Worm (Caenorhabditis elegans) whole organism, young adult: ENCODE data around the gene flp-12.

Experiments used
- B0035.1 ChIP-seq: sonication (generic microtip); optimal IDR thresholded peaks from 2 replicates; lab custom pipeline; 2016; ENCODE audit warnings: missing genetic modification characterization, mild to moderate bottlenecking, missing compliant biosample characterization, missing genotype, missing genetic modification reagents
- B0336.3 ChIP-seq: fragments of 200-800 bp; sonication (Bioruptor generic); IDR thresholded peaks from 2 replicates; pipeline ENCODE4 v1.3.6; 2022; ENCODE audit warnings: missing genetic modification characterization, missing compliant biosample characterization
- C06A6.2 ChIP-seq: fragments of 200-800 bp; sonication (Bioruptor generic); conservative IDR thresholded peaks from 2 replicates; pipeline ENCODE4 v1.3.6; 2022; ENCODE audit warnings: missing genetic modification characterization, missing compliant biosample characterization
- D2030.7 ChIP-seq: fragments of 200-800 bp; sonication (Bioruptor generic); IDR thresholded peaks from 2 replicates; pipeline ENCODE4 v1.3.6; 2022; ENCODE audit warnings: missing genetic modification reagents, missing genetic modification characterization, missing compliant biosample characterization
- F10E7.11 ChIP-seq: sonication (generic microtip); optimal IDR thresholded peaks from 2 replicates; lab custom pipeline; 2017; ENCODE audit warnings: mild to moderate bottlenecking, missing genetic modification characterization, moderate library complexity, missing compliant biosample characterization
- F22D6.2 ChIP-seq: sonication (generic microtip); optimal IDR thresholded peaks from 2 replicates; lab custom pipeline; 2016; ENCODE audit warnings: mild to moderate bottlenecking, missing genetic modification characterization, missing compliant biosample characterization
- F23B12.7 ChIP-seq: sonication (generic microtip); optimal IDR thresholded peaks from 2 replicates; lab custom pipeline; 2017; ENCODE audit warnings: missing genetic modification characterization, mild to moderate bottlenecking, missing compliant biosample characterization, antibody characterized with exemption, moderate library complexity; ENCODE audit not compliant: insufficient read depth
- F33H1.4 ChIP-seq: fragments of 200-800 bp; sonication (Bioruptor generic); IDR thresholded peaks from 2 replicates; pipeline ENCODE4 v1.3.6; 2022; ENCODE audit warnings: missing genetic modification reagents, missing genetic modification characterization, missing compliant biosample characterization
- F55B11.4 ChIP-seq: sonication (generic microtip); optimal IDR thresholded peaks from 2 replicates; lab custom pipeline; 2016; ENCODE audit warnings: missing compliant biosample characterization, missing genetic modification characterization, borderline replicate concordance; ENCODE audit not compliant: insufficient read depth
- F57A8.1 ChIP-seq: fragments of 200-800 bp; sonication (Bioruptor generic); optimal IDR thresholded peaks from 2 replicates; lab custom pipeline; 2018; ENCODE audit warnings: mild to moderate bottlenecking, missing genetic modification characterization, moderate library complexity, missing compliant biosample characterization
- F57C9.4 ChIP-seq: sonication (generic microtip); optimal IDR thresholded peaks from 2 replicates; lab custom pipeline; 2017; ENCODE audit warnings: mild to moderate bottlenecking, missing genetic modification characterization, missing compliant biosample characterization
- K11D2.4 ChIP-seq: fragments of 200-800 bp; sonication (Bioruptor generic); IDR thresholded peaks from 2 replicates; pipeline ENCODE4 v1.3.6; 2022; ENCODE audit warnings: missing genetic modification reagents, missing genetic modification characterization, missing compliant biosample characterization
- Y53G8AR.9 ChIP-seq: fragments of 200-800 bp; sonication (Bioruptor generic); conservative IDR thresholded peaks from 2 replicates; pipeline ENCODE4 v1.3.6; 2022; ENCODE audit warnings: missing genetic modification reagents, missing genetic modification characterization, missing compliant biosample characterization
- Y67H2A.10 ChIP-seq: fragments of 200-800 bp; sonication (Bioruptor generic); conservative IDR thresholded peaks from 2 replicates; pipeline ENCODE4 v1.3.6; 2022; ENCODE audit warnings: missing genetic modification reagents, missing genetic modification characterization, missing compliant biosample characterization
- Y79H2A.3 ChIP-seq: fragments of 200-800 bp; sonication (Bioruptor generic); conservative IDR thresholded peaks from 2 replicates; pipeline ENCODE4 v1.3.6; 2022; ENCODE audit warnings: missing genetic modification reagents, missing genetic modification characterization, missing compliant biosample characterization
- Y95B8A.8 ChIP-seq: fragments of 200-800 bp; sonication (Bioruptor generic); IDR thresholded peaks from 2 replicates; pipeline ENCODE4 v1.3.6; 2022; ENCODE audit warnings: missing genetic modification reagents, missing genetic modification characterization, missing compliant biosample characterization
- akir-1 ChIP-seq: fragments of 200-800 bp; sonication (Bioruptor generic); optimal IDR thresholded peaks from 2 replicates; lab custom pipeline; 2018; ENCODE audit warnings: mild to moderate bottlenecking, missing genetic modification characterization, moderate library complexity, missing compliant biosample characterization
- aptf-2 ChIP-seq: fragments of 200-800 bp; sonication (Bioruptor generic); conservative IDR thresholded peaks from 2 replicates; pipeline ENCODE4 v1.3.6; 2022; ENCODE audit warnings: missing genetic modification reagents, missing genetic modification characterization, missing compliant biosample characterization
- attf-5 ChIP-seq: fragments of 200-800 bp; sonication (Bioruptor generic); optimal IDR thresholded peaks from 2 replicates; lab custom pipeline; 2018; ENCODE audit warnings: mild to moderate bottlenecking, missing genetic modification characterization, missing compliant biosample characterization
- ccch-3 ChIP-seq: fragments of 200-800 bp; sonication (Bioruptor generic); optimal IDR thresholded peaks from 2 replicates; lab custom pipeline; 2018; ENCODE audit warnings: mild to moderate bottlenecking, missing genetic modification characterization, missing compliant biosample characterization
- cebp-1 ChIP-seq, 2 experiments: fragments of 200-800 bp in 1 of 2; sonication (Bioruptor generic) in 1 of 2; sonication (generic microtip) in 1 of 2; IDR thresholded peaks in 1 of 2; optimal IDR thresholded peaks in 1 of 2; 2 replicates each; pipeline versions ENCODE4 v1.3.6 to Lab custom; 2017 to 2022; ENCODE audit warnings: missing compliant biosample characterization in 2 of 2, missing genetic modification characterization in 2 of 2, mild to moderate bottlenecking in 1 of 2, missing genetic modification reagents in 1 of 2, moderate library complexity in 1 of 2
- chd-7 ChIP-seq: sonication (generic microtip); optimal IDR thresholded peaks from 2 replicates; lab custom pipeline; 2016; ENCODE audit warnings: mild to moderate bottlenecking, missing genetic modification characterization, moderate library complexity, missing compliant biosample characterization
- dpff-1 ChIP-seq: sonication (generic microtip); optimal IDR thresholded peaks from 2 replicates; lab custom pipeline; 2017; ENCODE audit warnings: mild to moderate bottlenecking, missing genetic modification characterization, missing compliant biosample characterization
- egrh-3 ChIP-seq: fragments of 200-800 bp; sonication (Bioruptor generic); IDR thresholded peaks from 2 replicates; pipeline ENCODE4 v1.3.6; 2022; ENCODE audit warnings: missing genetic modification reagents, missing genetic modification characterization, missing compliant biosample characterization
- gei-17 ChIP-seq: fragments of 200-800 bp; sonication (Bioruptor generic); optimal IDR thresholded peaks from 2 replicates; lab custom pipeline; 2018; ENCODE audit warnings: mild to moderate bottlenecking, missing genetic modification characterization, missing compliant biosample characterization
- hmg-1.2 ChIP-seq: fragments of 200-800 bp; sonication (Bioruptor generic); IDR thresholded peaks from 2 replicates; pipeline ENCODE4 v1.3.6; 2022; ENCODE audit warnings: missing genetic modification reagents, missing genetic modification characterization, missing compliant biosample characterization
- hmg-20 ChIP-seq: fragments of 200-800 bp; sonication (Bioruptor generic); IDR thresholded peaks from 2 replicates; pipeline ENCODE4 v1.3.6; 2022; ENCODE audit warnings: missing genetic modification reagents, missing genetic modification characterization, missing compliant biosample characterization
- hsf-1 ChIP-seq: fragments of 200-800 bp; sonication (Bioruptor generic); IDR thresholded peaks from 2 replicates; pipeline ENCODE4 v1.3.6; 2022; ENCODE audit warnings: missing genetic modification reagents, missing genetic modification characterization, missing compliant biosample characterization
- lin-26 ChIP-seq: fragments of 200-800 bp; sonication (Bioruptor generic); IDR thresholded peaks from 2 replicates; pipeline ENCODE4 v1.3.6; 2022; ENCODE audit warnings: missing genetic modification reagents, missing genetic modification characterization, missing compliant biosample characterization
- lin-54 ChIP-seq: fragments of 200-800 bp; sonication (Bioruptor generic); optimal IDR thresholded peaks from 2 replicates; lab custom pipeline; 2018; ENCODE audit warnings: mild to moderate bottlenecking, missing genetic modification characterization, missing compliant biosample characterization
- lir-1 ChIP-seq: fragments of 200-800 bp; sonication (Bioruptor generic); conservative IDR thresholded peaks from 2 replicates; pipeline ENCODE4 v1.3.6; 2022; ENCODE audit warnings: missing genetic modification reagents, missing genetic modification characterization, missing compliant biosample characterization
- lsl-1 ChIP-seq: fragments of 200-800 bp; sonication (Bioruptor generic); optimal IDR thresholded peaks from 2 replicates; lab custom pipeline; 2018; ENCODE audit warnings: mild to moderate bottlenecking, missing genetic modification characterization, moderate library complexity, missing compliant biosample characterization
- madf-10 ChIP-seq: sonication (generic microtip); optimal IDR thresholded peaks from 2 replicates; lab custom pipeline; 2016; ENCODE audit warnings: mild to moderate bottlenecking, missing genetic modification characterization, missing compliant biosample characterization
- madf-6 ChIP-seq: fragments of 200-800 bp; sonication (Bioruptor generic); IDR thresholded peaks from 2 replicates; pipeline ENCODE4 v1.3.6; 2022; ENCODE audit warnings: missing genetic modification reagents, missing genetic modification characterization, missing compliant biosample characterization
- mcd-1 ChIP-seq: fragments of 200-800 bp; sonication (Bioruptor generic); IDR thresholded peaks from 2 replicates; pipeline ENCODE4 v1.3.6; 2022; ENCODE audit warnings: missing genetic modification reagents, missing genetic modification characterization, missing compliant biosample characterization
- nfyb-1 ChIP-seq: fragments of 200-800 bp; sonication (Bioruptor generic); IDR thresholded peaks from 2 replicates; pipeline ENCODE4 v1.3.6; 2022; ENCODE audit warnings: missing genetic modification reagents, missing genetic modification characterization, missing compliant biosample characterization
- nhr-80 ChIP-seq: sonication (generic microtip); optimal IDR thresholded peaks from 2 replicates; lab custom pipeline; 2016; ENCODE audit warnings: missing genetic modification characterization, missing compliant biosample characterization
- rcor-1 ChIP-seq: fragments of 200-800 bp; sonication (Bioruptor generic); IDR thresholded peaks from 2 replicates; pipeline ENCODE4 v1.3.6; 2022; ENCODE audit warnings: missing genetic modification reagents, missing genetic modification characterization, missing compliant biosample characterization
- sea-2 ChIP-seq: fragments of 200-800 bp; sonication (Bioruptor generic); IDR thresholded peaks from 2 replicates; pipeline ENCODE4 v1.3.6; 2022; ENCODE audit warnings: missing genetic modification characterization, missing compliant biosample characterization
- zfh-2 ChIP-seq: fragments of 200-800 bp; sonication (Bioruptor generic); conservative IDR thresholded peaks from 2 replicates; pipeline ENCODE4 v1.3.6; 2022; ENCODE audit warnings: missing genetic modification reagents, missing genetic modification characterization, missing compliant biosample characterization
- zim-3 ChIP-seq: sonication (generic microtip); optimal IDR thresholded peaks from 2 replicates; lab custom pipeline; 2017; ENCODE audit warnings: mild to moderate bottlenecking, missing genetic modification characterization, moderate library complexity, missing compliant biosample characterization
- ztf-18 ChIP-seq: sonication (generic microtip); optimal IDR thresholded peaks from 2 replicates; lab custom pipeline; 2016; ENCODE audit warnings: missing genotype, mild to moderate bottlenecking, missing genetic modification characterization, missing compliant biosample characterization
- ztf-26 ChIP-seq: sonication (generic microtip); optimal IDR thresholded peaks from 2 replicates; lab custom pipeline; 2017; ENCODE audit warnings: missing genetic modification characterization, missing compliant biosample characterization
- ztf-3 ChIP-seq: fragments of 200-800 bp; sonication (Bioruptor generic); optimal IDR thresholded peaks from 2 replicates; lab custom pipeline; 2018; ENCODE audit warnings: mild to moderate bottlenecking, missing genetic modification characterization, missing compliant biosample characterization
- ztf-6 ChIP-seq: fragments of 200-800 bp; sonication (Bioruptor generic); IDR thresholded peaks from 2 replicates; pipeline ENCODE4 v1.3.6; 2022; ENCODE audit warnings: missing genetic modification reagents, missing genetic modification characterization, missing compliant biosample characterization

The flp-12 gene

ce11 chrX:4607300-4607699 is 15.2 kb upstream of the flp-12 start (continued):
- no peak for TF ChIP-seq lir-1 (GFP tag; lab: Robert Waterston, UW)
- no peak for TF ChIP-seq B0336.3 (GFP tag; lab: Robert Waterston, UW)
- no peak for TF ChIP-seq F33H1.4 (GFP tag; lab: Robert Waterston, UW)
- TF ChIP-seq K11D2.4 (GFP tag; lab: Robert Waterston, UW), result no peak
- TF ChIP-seq zfh-2 (GFP tag; lab: Robert Waterston, UW), result no peak
- no peak for TF ChIP-seq ztf-26 (tag; lab: Kevin White, UChicago)
- no peak for TF ChIP-seq D2030.7 (GFP tag; lab: Robert Waterston, UW)
- TF ChIP-seq B0035.1, result no peak
- no peak for TF ChIP-seq ztf-3 (GFP tag; lab: Kevin White, UChicago)
- TF ChIP-seq rcor-1 (GFP tag; lab: Robert Waterston, UW), result no peak
- no peak for TF ChIP-seq F23B12.7
- no peak for TF ChIP-seq Y67H2A.10 (GFP tag; lab: Robert Waterston, UW)
- no peak for TF ChIP-seq F55B11.4 (tag; lab: Kevin White, UChicago)
- no peak for TF ChIP-seq chd-7
- TF ChIP-seq aptf-2, result no peak
- TF ChIP-seq madf-6, result no peak
- TF ChIP-seq, all 124 proteins: peak for 10

- TF ChIP-seq akir-1 (GFP tag; lab: Kevin White, UChicago) (peak; percentile 92), lir-1 (GFP tag; lab: Robert Waterston, UW) (peak; percentile 99), nfyb-1 (GFP tag; lab: Robert Waterston, UW) (peak; percentile 95), mcd-1 (peak; percentile 85), chd-7 (peak; percentile 98), sea-2 (GFP tag; lab: Robert Waterston, UW) (0 out of 2 replicates have a peak, but pooled peaks have one; percentile 30), hmg-20 (peak; percentile 31; the same call in 1 of the 2 replicates), hmg-1.2 (GFP tag; lab: Robert Waterston, UW) (peak; percentile 88), F33H1.4 (GFP tag; lab: Robert Waterston, UW) (peak; percentile 31), F10E7.11 (peak; percentile 80), Y79H2A.3 (0 out of 2 replicates have a peak, but pooled peaks have one; percentile 48), ztf-3 (GFP tag; lab: Kevin White, UChicago) (peak; percentile 100), attf-5 (peak; percentile 93), lin-54 (GFP tag; lab: Kevin White, UChicago) (peak; percentile 79), cebp-1 (GFP tag; IDR thresholded peaks at IDR 0.05; lab: Robert Waterston, UW) (peak; percentile 75), cebp-1 (tag; optimal IDR thresholded peaks at IDR 0.05; lab: Kevin White, UChicago) (peak; percentile 95), Y95B8A.8 (GFP tag; lab: Robert Waterston, UW) (peak; percentile 66; the same call in 1 of the 2 replicates), Y53G8AR.9 (GFP tag; lab: Robert Waterston, UW) (peak; percentile 88), ztf-26 (tag; lab: Kevin White, UChicago) (peak; percentile 95), B0035.1 (peak; percentile 22), F57C9.4 (tag; lab: Kevin White, UChicago) (peak; percentile 68), madf-6 (0 out of 2 replicates have a peak, but pooled peaks have one; percentile 46), C06A6.2 (peak; percentile 90), ccch-3 (GFP tag; lab: Kevin White, UChicago) (peak; percentile 17), ztf-6 (GFP tag; lab: Robert Waterston, UW) (peak; percentile 61; the same call in 1 of the 2 replicates), madf-10 (tag; lab: Kevin White, UChicago) (peak; percentile 34), hsf-1 (GFP tag; lab: Robert Waterston, UW) (0 out of 2 replicates have a peak, but pooled peaks have one; percentile 31), F57A8.1 (GFP tag; lab: Kevin White, UChicago) (peak; percentile 64), egrh-3 (GFP tag; lab: Robert Waterston, UW) (peak; percentile 98), gei-17 (GFP tag; lab: Kevin White, UChicago) (peak; percentile 81), nhr-80 (tag; lab: Kevin White, UChicago) (peak; percentile 85), zfh-2 (GFP tag; lab: Robert Waterston, UW) (peak; percentile 99), zim-3 (tag; lab: Kevin White, UChicago) (peak; percentile 64), ztf-18 (peak; percentile 70), dpff-1 (tag; lab: Kevin White, UChicago) (peak; percentile 65), lsl-1 (GFP tag; lab: Kevin White, UChicago) (peak; percentile 22), lin-26 (GFP tag; lab: Robert Waterston, UW) (peak; percentile 66; the same call in 1 of the 2 replicates), F22D6.2 (peak; percentile 64)
Measured at ce11 chrX:4606389-4606880, 14.3 kb upstream of the flp-12 start.
